Fruit fly (Drosophila melanogaster) whole organism, wandering third instar larva: ENCODE results near the gene CG42717.
A peak's percentile ranks its signal among the peaks of the same experiment; 100 is the strongest.

Experiments
- Abd-B ChIP-seq: fragments of >200 bp; optimal IDR thresholded peaks from 2 replicates; lab custom pipeline; 2017; ENCODE audit warnings: missing biosample characterization, missing genetic modification characterization
- CG32264 ChIP-seq: fragments of 200-800 bp; sonication (Bioruptor generic); optimal IDR thresholded peaks from 2 replicates; lab custom pipeline; 2016; ENCODE audit warnings: missing biosample characterization, missing genetic modification characterization
- CG9705 ChIP-seq: fragments of 200-800 bp; sonication (Bioruptor generic); optimal IDR thresholded peaks from 2 replicates; lab custom pipeline; 2018; ENCODE audit warnings: missing biosample characterization, mild to moderate bottlenecking, missing genetic modification characterization
- Dfd ChIP-seq: fragments of >200 bp; optimal IDR thresholded peaks from 2 replicates; lab custom pipeline; 2017; ENCODE audit warnings: missing biosample characterization, missing genetic modification characterization
- Dif ChIP-seq: fragments of 200-275, 200-300 bp; sonication (Bioruptor generic); optimal IDR thresholded peaks from 2 replicates; lab custom pipeline; 2018; ENCODE audit warnings: missing biosample characterization, missing genetic modification characterization; ENCODE audit not compliant: partially characterized antibody
- GATAd ChIP-seq: sonication (Bioruptor generic); optimal IDR thresholded peaks from 2 replicates; lab custom pipeline; 2016; ENCODE audit warnings: missing biosample characterization, missing genetic modification characterization
- HLH106 ChIP-seq: fragments of 200-800 bp; optimal IDR thresholded peaks from 3 replicates; lab custom pipeline; 2019; ENCODE audit warnings: missing biosample characterization, mild to moderate bottlenecking, missing genetic modification characterization, moderate library complexity
- Hnf4 ChIP-seq: fragments of 200-800 bp; sonication (Bioruptor generic); optimal IDR thresholded peaks from 2 replicates; lab custom pipeline; 2016; ENCODE audit warnings: missing biosample characterization, mild to moderate bottlenecking, missing genetic modification characterization
- Hr83 ChIP-seq: fragments of 200-300 bp; sonication (Bioruptor generic); optimal IDR thresholded peaks from 2 replicates; lab custom pipeline; 2016; ENCODE audit warnings: missing biosample characterization, mild to moderate bottlenecking, missing genetic modification characterization, moderate library complexity; ENCODE audit not compliant: poor library complexity, severe bottlenecking
- Jra ChIP-seq: sonication (Bioruptor generic); optimal IDR thresholded peaks from 2 replicates; lab custom pipeline; 2016; ENCODE audit warnings: missing biosample characterization, missing genetic modification characterization
- Mio ChIP-seq: sonication (Bioruptor generic); optimal IDR thresholded peaks from 2 replicates; lab custom pipeline; 2016; ENCODE audit warnings: missing biosample characterization, missing genetic modification characterization
- Myc ChIP-seq: fragments of >200 bp; optimal IDR thresholded peaks from 2 replicates; lab custom pipeline; 2017
- N ChIP-seq: fragments of >200 bp; optimal IDR thresholded peaks from 2 replicates; lab custom pipeline; 2018; ENCODE audit warnings: missing biosample characterization, missing external identifiers, missing genetic modification characterization
- OdsH ChIP-seq: fragments of 200-800 bp; sonication (Bioruptor generic); optimal IDR thresholded peaks from 2 replicates; lab custom pipeline; 2016; ENCODE audit warnings: missing biosample characterization, mild to moderate bottlenecking, missing genetic modification characterization
- Rel ChIP-seq, 2 experiments: fragments of 200-800 bp; sonication (Bioruptor generic) in 1 of 2; optimal IDR thresholded peaks; 2 replicates in 1 of 2; 3 replicates in 1 of 2; lab custom pipeline; 2016 to 2019; ENCODE audit warnings: mild to moderate bottlenecking in 2 of 2, missing biosample characterization in 2 of 2, missing genetic modification characterization in 2 of 2, moderate library complexity in 1 of 2
- Sp1 ChIP-seq: fragments of 200-800 bp; sonication (Bioruptor generic); optimal IDR thresholded peaks from 3 replicates; lab custom pipeline; 2019; ENCODE audit warnings: missing biosample characterization, mild to moderate bottlenecking, missing genetic modification characterization, moderate library complexity
- Vsx2 ChIP-seq: fragments of 200-300, 225-300 bp; sonication (Bioruptor generic); optimal IDR thresholded peaks from 2 replicates; lab custom pipeline; 2018; ENCODE audit warnings: missing biosample characterization, missing genetic modification characterization; ENCODE audit not compliant: partially characterized antibody
- br ChIP-seq: fragments of 200-800 bp; sonication (Bioruptor generic); optimal IDR thresholded peaks from 2 replicates; lab custom pipeline; 2016; ENCODE audit warnings: missing biosample characterization, missing genetic modification characterization
- brk ChIP-seq: fragments of 200-800 bp; sonication (Bioruptor generic); optimal IDR thresholded peaks from 2 replicates; lab custom pipeline; 2016; ENCODE audit warnings: missing biosample characterization, mild to moderate bottlenecking, missing genetic modification characterization
- dl ChIP-seq, 2 experiments: fragments of 175-275, 200-275 bp in 1 of 2; fragments of 200-275 bp in 1 of 2; sonication (Bioruptor generic); optimal IDR thresholded peaks; lab custom pipeline; 2018; ENCODE audit warnings: mild to moderate bottlenecking in 2 of 2, missing biosample characterization in 2 of 2, missing genetic modification characterization in 2 of 2, moderate library complexity in 2 of 2; ENCODE audit not compliant: partially characterized antibody in 2 of 2, insufficient read depth in 1 of 2
- dmrt93B ChIP-seq: fragments of 200-800 bp; sonication (Bioruptor generic); optimal IDR thresholded peaks from 2 replicates; lab custom pipeline; 2018; ENCODE audit warnings: missing biosample characterization, mild to moderate bottlenecking, missing genetic modification characterization
- dsf ChIP-seq: sonication (Bioruptor generic); optimal IDR thresholded peaks from 2 replicates; lab custom pipeline; 2016; ENCODE audit warnings: missing biosample characterization, missing genetic modification characterization, borderline replicate concordance
- ey ChIP-seq: fragments of 200-800 bp; sonication (Bioruptor generic); optimal IDR thresholded peaks from 2 replicates; lab custom pipeline; 2016; ENCODE audit warnings: missing biosample characterization, missing genetic modification characterization
- foxo ChIP-seq, 2 experiments: fragments of 200-800 bp; sonication (Bioruptor generic); optimal IDR thresholded peaks; 2 replicates in 1 of 2; 3 replicates in 1 of 2; lab custom pipeline; 2016 to 2017; ENCODE audit warnings: missing biosample characterization in 2 of 2, missing genetic modification characterization in 2 of 2
- fru ChIP-seq: fragments of 200-800 bp; sonication (Bioruptor generic); optimal IDR thresholded peaks from 3 replicates; lab custom pipeline; 2016; ENCODE audit warnings: missing biosample characterization, mild to moderate bottlenecking, missing genetic modification characterization
- h ChIP-seq: fragments of 200-800 bp; sonication (Bioruptor generic); optimal IDR thresholded peaks from 3 replicates; lab custom pipeline; 2016; ENCODE audit warnings: missing biosample characterization, mild to moderate bottlenecking, missing genetic modification characterization
- jim ChIP-seq: fragments of 175-275, 200-325 bp; sonication (Bioruptor generic); optimal IDR thresholded peaks from 2 replicates; lab custom pipeline; 2016; ENCODE audit warnings: missing biosample characterization, mild to moderate bottlenecking, missing genetic modification characterization
- lola ChIP-seq: fragments of >200 bp; optimal IDR thresholded peaks from 2 replicates; lab custom pipeline; 2017; ENCODE audit warnings: missing biosample characterization, missing genetic modification characterization
- pan ChIP-seq: fragments of >200 bp; optimal IDR thresholded peaks from 2 replicates; lab custom pipeline; 2017
- psq ChIP-seq: fragments of 200-800 bp; sonication (Bioruptor generic); optimal IDR thresholded peaks from 3 replicates; lab custom pipeline; 2017; ENCODE audit warnings: missing biosample characterization, mild to moderate bottlenecking, missing genetic modification characterization, moderate library complexity
- rgr ChIP-seq: fragments of 200-800 bp; sonication (Bioruptor generic); optimal IDR thresholded peaks from 3 replicates; lab custom pipeline; 2016; ENCODE audit warnings: missing biosample characterization, mild to moderate bottlenecking, missing genetic modification characterization
- sage ChIP-seq: fragments of 200-800 bp; sonication (Bioruptor generic); optimal IDR thresholded peaks from 2 replicates; lab custom pipeline; 2016; ENCODE audit warnings: missing biosample characterization, mild to moderate bottlenecking, missing genetic modification characterization
- sv ChIP-seq: fragments of 200-800 bp; sonication (Bioruptor generic); optimal IDR thresholded peaks from 3 replicates; lab custom pipeline; 2016; ENCODE audit warnings: missing biosample characterization, missing genetic modification characterization
- tai ChIP-seq: sonication (Bioruptor generic); optimal IDR thresholded peaks from 2 replicates; lab custom pipeline; 2016; ENCODE audit warnings: missing biosample characterization, missing genetic modification characterization
- usp ChIP-seq: fragments of >200 bp; optimal IDR thresholded peaks from 2 replicates; lab custom pipeline; 2017; ENCODE audit warnings: missing biosample characterization, missing genetic modification characterization
- woc ChIP-seq: sonication (Bioruptor generic); optimal IDR thresholded peaks from 2 replicates; lab custom pipeline; 2016; ENCODE audit warnings: missing biosample characterization, mild to moderate bottlenecking, missing genetic modification characterization

CG42717 gene

DNA sequence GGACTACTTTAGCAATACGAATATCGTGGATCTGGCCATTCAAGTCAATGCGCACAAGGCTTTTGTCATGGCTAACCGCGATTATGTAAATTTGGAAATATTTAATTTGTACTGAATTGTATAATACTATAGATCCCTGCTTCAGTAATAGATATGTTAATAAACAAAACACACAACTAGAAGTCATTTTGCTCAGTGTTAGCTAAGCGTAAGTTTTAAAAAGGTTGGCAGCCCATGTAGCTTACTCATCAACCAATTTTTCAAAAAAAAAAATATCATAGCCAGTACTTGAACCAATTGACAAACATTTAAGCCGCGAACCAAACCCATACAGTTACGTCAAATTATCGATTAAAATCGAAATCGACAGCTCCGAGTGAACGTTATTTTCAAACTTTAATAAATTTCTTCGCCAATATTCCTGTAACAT, 4.1 kb upstream of the CG42717 start:
- peak; percentile 57 for TF ChIP-seq Hnf4 (GFP tag; lab: Kevin White, UChicago)
- peak in 1 of 2 experiments; percentile 75 for TF ChIP-seq foxo (GFP tag; optimal IDR thresholded peaks at IDR 0.05; lab: Kevin White, UChicago)
- no peak for TF ChIP-seq N
- TF ChIP-seq tai, result peak; percentile 18
- no peak for TF ChIP-seq dsf (GFP tag; lab: Kevin White, UChicago)
- peak; percentile 54 for TF ChIP-seq ey (GFP tag; lab: Kevin White, UChicago)
- TF ChIP-seq brk (GFP tag; lab: Kevin White, UChicago), result peak; percentile 66
- TF ChIP-seq GATAd (GFP tag; lab: Kevin White, UChicago), result no peak
- TF ChIP-seq OdsH, result peak; percentile 51
- no peak for TF ChIP-seq pan (lab: Kevin White, UChicago)
- TF ChIP-seq br, result peak; percentile 55
- TF ChIP-seq psq (GFP tag; lab: Kevin White, UChicago), result peak; percentile 21
- no peak for TF ChIP-seq Dfd
- peak; percentile 39 for TF ChIP-seq woc (GFP tag; lab: Kevin White, UChicago)
- no peak for TF ChIP-seq Mio (GFP tag; lab: Kevin White, UChicago)
- peak; percentile 46 for TF ChIP-seq Hr83 (GFP tag; lab: Kevin White, UChicago)
- no peak for TF ChIP-seq sage (GFP tag; lab: Kevin White, UChicago)
- TF ChIP-seq Sp1, result peak; percentile 47
- TF ChIP-seq fru, result peak; percentile 73
- no peak for TF ChIP-seq dl (GFP tag; optimal IDR thresholded peaks at IDR 0.05; lab: Kevin White, UChicago; ENCODE audit: insufficient read depth in 1 of 2, partially characterized antibody in 2 of 2)
- TF ChIP-seq Vsx2 (GFP tag; lab: Kevin White, UChicago), result no peak
- no peak for TF ChIP-seq Dif (GFP tag; lab: Kevin White, UChicago)
- no peak for TF ChIP-seq jim (GFP tag; lab: Kevin White, UChicago)
- TF ChIP-seq rgr (GFP tag; lab: Kevin White, UChicago), result peak; percentile 76
- TF ChIP-seq Jra (GFP tag; lab: Kevin White, UChicago), result peak; percentile 52
- peak; percentile 63 for TF ChIP-seq HLH106 (tag; lab: Kevin White, UChicago)
- no peak for TF ChIP-seq Rel (GFP tag; optimal IDR thresholded peaks at IDR 0.05; lab: Kevin White, UChicago)
- TF ChIP-seq Rel (tag; optimal IDR thresholded peaks at IDR 0.05; lab: Kevin White, UChicago), result peak; percentile 22
- TF ChIP-seq CG9705 (GFP tag; lab: Kevin White, UChicago), result peak; percentile 4
- TF ChIP-seq sv (GFP tag; lab: Kevin White, UChicago), result peak; percentile 66
- TF ChIP-seq dmrt93B (GFP tag; lab: Kevin White, UChicago), result peak; percentile 31
- no peak for TF ChIP-seq lola (GFP tag; lab: Kevin White, UChicago)
- peak; percentile 70 for TF ChIP-seq h (GFP tag; lab: Kevin White, UChicago)
- no peak for TF ChIP-seq usp
- TF ChIP-seq CG32264 (GFP tag; lab: Kevin White, UChicago), result peak; percentile 31

DNA sequence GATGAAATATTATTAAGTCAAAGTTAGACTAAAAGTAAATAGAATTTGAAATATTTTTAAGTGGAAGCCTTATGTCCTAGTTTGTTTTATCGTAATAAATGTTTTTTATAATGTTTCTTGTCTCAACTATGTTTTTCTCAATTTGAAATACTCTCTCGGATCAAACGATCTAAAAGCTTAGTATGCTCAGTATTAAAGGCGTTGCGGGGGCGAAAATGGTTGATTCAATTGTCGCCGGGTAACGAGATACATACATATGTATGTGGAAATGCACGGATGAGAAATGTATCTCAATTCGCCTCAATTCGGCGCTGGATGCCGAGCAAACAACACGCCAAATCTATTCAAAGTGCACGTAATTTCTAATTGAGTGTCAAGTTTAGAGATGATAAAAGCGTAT, 2.2 kb upstream of the CG42717 start, which contains the start of gene CG5895:
Gene CG5895 (plus strand): TSS at position 301 of the 400 bp plus-strand sequence.
- no peak for TF ChIP-seq Dfd
- no peak for TF ChIP-seq Vsx2 (GFP tag; lab: Kevin White, UChicago)
- TF ChIP-seq, all 38 proteins: peak for 0

dm6 chr3L:16034224-16034623, 1.2 kb upstream of the CG42717 start, which contains the start of gene CG42538:
CG42538 (plus strand) TSS chr3L:16034524.
- TF ChIP-seq ey (GFP tag; lab: Kevin White, UChicago), result no peak
- TF ChIP-seq h (GFP tag; lab: Kevin White, UChicago), result no peak
- TF ChIP-seq Myc (lab: Kevin White, UChicago), result no peak
- no peak for TF ChIP-seq Abd-B (GFP tag; lab: Kevin White, UChicago)
- no peak for TF ChIP-seq br
- no peak for TF ChIP-seq foxo (GFP tag; optimal IDR thresholded peaks at IDR 0.05; lab: Kevin White, UChicago)
- TF ChIP-seq CG9705 (GFP tag; lab: Kevin White, UChicago), result no peak
- TF ChIP-seq woc (GFP tag; lab: Kevin White, UChicago), result no peak
- no peak for TF ChIP-seq OdsH
- TF ChIP-seq dmrt93B (GFP tag; lab: Kevin White, UChicago), result no peak
- no peak for TF ChIP-seq lola (GFP tag; lab: Kevin White, UChicago)
- no peak for TF ChIP-seq brk (GFP tag; lab: Kevin White, UChicago)
- no peak for TF ChIP-seq sage (GFP tag; lab: Kevin White, UChicago)
- no peak for TF ChIP-seq dl (GFP tag; optimal IDR thresholded peaks at IDR 0.05; lab: Kevin White, UChicago; ENCODE audit: insufficient read depth in 1 of 2, partially characterized antibody in 2 of 2)
- TF ChIP-seq rgr (GFP tag; lab: Kevin White, UChicago), result no peak
